Worm (Caenorhabditis elegans): ENCODE data around the gene vps-24.
A peak's percentile ranks its signal among the peaks of the same experiment; 100 is the strongest.

vps-24 gene

DNA sequence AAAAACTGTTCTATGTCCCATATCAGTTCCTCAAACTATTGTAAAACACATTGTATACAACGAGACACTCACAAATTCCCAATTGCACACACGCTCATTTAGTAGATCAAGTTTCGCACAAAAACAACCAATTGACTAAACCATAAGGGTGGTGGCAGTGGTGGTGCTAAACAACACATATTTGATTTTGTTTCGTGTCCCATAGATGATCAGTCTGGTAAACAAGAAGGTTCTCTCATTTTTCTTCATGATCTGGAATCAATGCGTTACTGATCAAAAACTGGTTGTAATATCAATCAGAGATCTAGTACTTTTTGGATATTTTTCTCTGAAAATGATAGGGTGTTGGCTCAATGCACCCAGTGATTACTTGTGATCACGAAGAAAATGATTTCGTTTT is 24.8 kb downstream of the vps-24 start:
- TF ChIP-seq ceh-79 (tag; optimal IDR thresholded peaks at IDR 0.05) (no peak), ama-1 (optimal IDR thresholded peaks at IDR 0.05) (no peak), ama-1 (GFP tag; optimal IDR thresholded peaks at IDR 0.05) (no peak), die-1 (tag; optimal IDR thresholded peaks at IDR 0.05) (no peak), ekl-4 (GFP tag; IDR thresholded peaks at IDR 0.05) (no peak), lin-40 (tag; optimal IDR thresholded peaks at IDR 0.05) (no peak), let-607 (tag; optimal IDR thresholded peaks at IDR 0.05) (no peak), nfya-2 (GFP tag; IDR thresholded peaks at IDR 0.05) (no peak), nhr-179 (tag; optimal IDR thresholded peaks at IDR 0.05) (no peak), ztf-25 (GFP tag; IDR thresholded peaks at IDR 0.05) (no peak), mcd-1 (GFP tag; IDR thresholded peaks at IDR 0.05) (no peak), dox-1 (GFP tag; IDR thresholded peaks at IDR 0.05) (no peak)

DNA sequence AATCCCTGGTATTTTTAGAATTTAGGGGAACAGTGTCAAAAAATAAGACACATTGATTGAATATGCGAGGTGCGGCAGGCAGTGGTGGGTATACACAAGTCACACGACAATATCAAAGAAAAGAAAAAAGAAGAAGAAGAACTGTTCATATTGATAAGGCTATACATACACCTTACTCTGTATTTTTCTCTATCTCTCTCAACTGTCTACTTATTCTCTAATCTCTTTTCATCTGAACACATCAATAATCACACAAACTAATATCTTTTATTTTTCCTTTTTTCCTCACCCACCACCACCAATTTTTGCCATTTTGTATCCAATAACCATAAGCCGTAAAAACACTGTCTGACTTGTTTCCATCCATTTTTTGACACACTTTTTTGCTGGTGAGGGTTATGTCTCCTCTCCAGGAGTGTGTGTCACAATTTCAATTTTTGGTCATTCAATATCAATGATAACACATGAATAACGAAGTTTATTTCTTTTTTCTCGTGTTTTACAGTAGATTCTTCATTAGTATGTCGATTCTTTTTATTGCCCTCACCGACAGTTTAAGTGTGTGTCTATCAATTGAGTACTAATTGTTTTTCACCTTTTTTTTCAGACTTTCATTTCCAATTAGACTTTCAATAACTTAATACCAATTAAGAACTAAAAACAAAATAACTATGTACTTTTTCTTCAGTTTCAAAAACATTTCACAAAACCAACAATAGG is 25.8 kb downstream of the vps-24 start:
- TF ChIP-seq lir-1 (GFP tag; conservative IDR thresholded peaks at IDR 0.05) (no peak), ccch-3 (GFP tag; optimal IDR thresholded peaks at IDR 0.05) (no peak), nhr-80 (tag; optimal IDR thresholded peaks at IDR 0.05) (peak; percentile 90), atf-7 (tag; optimal IDR thresholded peaks at IDR 0.05) (peak; percentile 18), lin-40 (tag; optimal IDR thresholded peaks at IDR 0.05) (peak; percentile 44), cebp-1 (GFP tag; IDR thresholded peaks at IDR 0.05) (no peak), cebp-1 (tag; optimal IDR thresholded peaks at IDR 0.05) (peak; percentile 36), ceh-27 (GFP tag; optimal IDR thresholded peaks at IDR 0.05) (no peak), ZK185.1 (tag; optimal IDR thresholded peaks at IDR 0.05; ENCODE audit: poor library complexity, severe bottlenecking) (peak; percentile 18), ceh-100 (GFP tag; IDR thresholded peaks at IDR 0.05) (no peak), tbp1 (GFP tag; optimal IDR thresholded peaks at IDR 0.05) (peak; percentile 13), F37B4.10 (GFP tag; IDR thresholded peaks at IDR 0.05) (no peak), madf-10 (tag; optimal IDR thresholded peaks at IDR 0.05) (peak; percentile 17), ztf-26 (tag; optimal IDR thresholded peaks at IDR 0.05) (peak; percentile 39), aptf-2 (GFP tag; conservative IDR thresholded peaks at IDR 0.05) (no peak), attf-5 (GFP tag; optimal IDR thresholded peaks at IDR 0.05) (peak; percentile 38), somi-1 (GFP tag; optimal IDR thresholded peaks at IDR 0.05) (peak; percentile 10), dox-1 (GFP tag; IDR thresholded peaks at IDR 0.05) (peak; percentile 60)

DNA sequence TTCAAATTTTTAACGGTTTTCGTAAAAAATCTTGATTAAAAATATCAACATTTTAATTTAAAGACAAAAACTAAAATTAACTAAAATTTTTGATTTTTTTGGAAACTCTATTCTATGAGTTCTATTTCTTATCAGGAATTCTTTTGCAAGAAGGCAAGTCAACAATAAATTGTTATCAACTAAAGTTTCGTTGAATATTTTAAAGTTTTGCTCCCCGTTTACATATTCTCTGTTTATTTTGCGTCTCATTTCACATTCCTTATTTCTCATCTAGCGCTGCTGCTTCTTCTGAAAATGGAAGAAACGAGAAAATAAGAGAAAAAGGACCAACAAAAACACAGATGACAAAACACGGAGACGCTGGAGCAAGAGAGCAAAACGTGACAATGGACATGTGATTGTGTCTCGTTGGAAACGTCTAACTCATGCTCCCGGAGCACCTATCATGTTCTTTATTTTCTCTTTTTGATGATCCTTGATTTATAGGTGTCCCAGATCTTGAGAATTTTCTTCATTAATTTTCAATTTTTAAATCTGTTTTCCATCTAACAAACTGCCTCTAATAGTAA is 26.8 kb downstream of the vps-24 start:
- TF ChIP-seq nhr-80 (tag; optimal IDR thresholded peaks at IDR 0.05) = peak; percentile 12
- TF ChIP-seq let-526 (GFP tag; IDR thresholded peaks at IDR 0.05) = 0 out of 2 replicates have a peak, but pooled peaks have one; percentile 23
- TF ChIP-seq unc-130 (GFP tag; optimal IDR thresholded peaks at IDR 0.05) = no peak
- no peak for TF ChIP-seq hrde-1 (tag; optimal IDR thresholded peaks at IDR 0.05; ENCODE audit: borderline replicate concordance)

DNA sequence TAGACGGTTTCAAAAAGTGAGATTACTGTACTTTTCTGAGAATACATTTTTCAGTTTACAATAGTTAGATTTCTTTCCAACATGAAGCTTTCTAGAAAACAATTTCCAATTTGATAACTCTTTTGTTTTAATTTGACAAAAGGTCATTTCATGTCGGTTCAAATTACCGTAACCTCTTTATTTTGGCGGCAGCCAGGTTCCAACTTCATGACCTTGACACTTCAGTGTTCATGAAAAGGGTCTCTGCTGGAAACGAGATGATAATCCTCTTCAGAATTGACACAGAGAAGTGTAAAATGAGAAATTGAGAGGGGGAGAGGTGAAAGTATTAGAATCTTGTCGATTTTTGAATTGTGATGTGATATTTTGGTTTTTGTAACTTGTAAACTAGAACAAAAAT is 27.7 kb downstream of the vps-24 start:
- TF ChIP-seq ztf-22 (GFP tag; optimal IDR thresholded peaks at IDR 0.05) (no peak), atf-7 (tag; optimal IDR thresholded peaks at IDR 0.05) (no peak), rec-8 (tag; optimal IDR thresholded peaks at IDR 0.05) (no peak), him-1 (tag; optimal IDR thresholded peaks at IDR 0.05) (no peak), athp-1 (tag; optimal IDR thresholded peaks at IDR 0.05) (no peak), lin-35 (GFP tag; optimal IDR thresholded peaks at IDR 0.05) (no peak), mxl-1 (tag; optimal IDR thresholded peaks at IDR 0.05) (no peak), sea-2 (GFP tag; IDR thresholded peaks at IDR 0.05) (no peak), B0336.3 (GFP tag; IDR thresholded peaks at IDR 0.05) (no peak), bed-1 (GFP tag; IDR thresholded peaks at IDR 0.05) (no peak), ceh-100 (GFP tag; IDR thresholded peaks at IDR 0.05) (no peak), F10E7.11 (tag; optimal IDR thresholded peaks at IDR 0.05) (no peak), cebp-2 (GFP tag; IDR thresholded peaks at IDR 0.05) (no peak), tbx-9 (tag; optimal IDR thresholded peaks at IDR 0.05; ENCODE audit: borderline replicate concordance) (no peak), tlf-1 (GFP tag; optimal IDR thresholded peaks at IDR 0.05) (no peak)

Data from whole organism, young adult.